Fruit fly (Drosophila melanogaster): ENCODE measurements around the gene CG31800.

dm6 chr2L:19069548-19070145 lies 35.3 kb upstream of the CG31800 start, which contains the start of gene CG10702:
- TF ChIP-seq CG17806 (tag; optimal IDR thresholded peaks at IDR 0.05) (no peak), EcR (GFP tag; optimal IDR thresholded peaks at IDR 0.05) (no peak), CG13204 (GFP tag; optimal IDR thresholded peaks at IDR 0.05) (no peak), Snoo (tag; optimal IDR thresholded peaks at IDR 0.05) (no peak), D1 (tag; optimal IDR thresholded peaks at IDR 0.05) (no peak), CG8301 (tag; optimal IDR thresholded peaks at IDR 0.05) (no peak), Pif1A (GFP tag; optimal IDR thresholded peaks at IDR 0.05) (no peak), Ets98B (GFP tag; IDR thresholded peaks at IDR 0.05) (no peak), CG9948 (tag; optimal IDR thresholded peaks at IDR 0.05) (no peak), CG10348 (GFP tag; IDR thresholded peaks at IDR 0.05) (no peak), CG15710 (tag; optimal IDR thresholded peaks at IDR 0.05) (no peak), rn (GFP tag; IDR thresholded peaks at IDR 0.05) (no peak)

Data from whole organism, pupa.